Worm (Caenorhabditis elegans) whole organism, L3 larva: ENCODE results near the gene glt-5.

Experiments
- elt-3 ChIP-seq, 3 experiments: fragments of 150-350 bp in 1 of 3; sonication (generic microtip) in 2 of 3; optimal IDR thresholded peaks; 2 replicates in 2 of 3; 4 replicates in 1 of 3; lab custom pipeline; 2014 to 2017; ENCODE audit warnings: missing biosample characterization in 3 of 3, missing genetic modification characterization in 3 of 3
- unc-62 ChIP-seq: fragments of 150-350 bp; sonication (generic microtip); optimal IDR thresholded peaks from 4 replicates; lab custom pipeline; 2014; ENCODE audit warnings: missing biosample characterization, missing genetic modification reagents, missing genetic modification characterization
- zag-1 ChIP-seq: fragments of 150-350 bp; optimal IDR thresholded peaks from 2 replicates; lab custom pipeline; 2014; ENCODE audit warnings: missing biosample characterization, missing genetic modification characterization
- ztf-4 ChIP-seq: fragments of 150-350 bp; optimal IDR thresholded peaks from 2 replicates; lab custom pipeline; 2014; ENCODE audit warnings: missing biosample characterization, missing genetic modification characterization

- no peak for TF ChIP-seq zag-1 (tag; lab: Kevin White, UChicago)
- no peak for TF ChIP-seq unc-62 (GFP tag; lab: Kevin White, UChicago)
- no peak for TF ChIP-seq elt-3 (tag; optimal IDR thresholded peaks at IDR 0.05; lab: Kevin White, UChicago)
- no peak for TF ChIP-seq ztf-4
Measured at ce11 chrII:9674678-9675077, 34.0 kb downstream of the glt-5 start, which contains the start of gene arc-1.
